Fruit fly (Drosophila melanogaster) whole organism, embryonic: ENCODE data around the gene CG12017.

ENCODE experiments used
- Asciz ChIP-seq: fragments of 200-800 bp; sonication (Bioruptor generic); optimal IDR thresholded peaks from 2 replicates; lab custom pipeline; 2017; ENCODE audit warnings: missing biosample characterization, mild to moderate bottlenecking, missing genetic modification characterization, missing genetic modification reagents
- C15 ChIP-seq: fragments of 200-800 bp; sonication (Bioruptor generic); IDR thresholded peaks from 3 replicates; pipeline ENCODE4 v1.3.6; 2022; ENCODE audit warnings: missing biosample characterization, missing genetic modification characterization
- CG1024 ChIP-seq: fragments of 200-800 bp; sonication (Bioruptor generic); IDR thresholded peaks from 2 replicates; pipeline ENCODE4 v1.3.6; 2022; ENCODE audit warnings: missing biosample characterization, missing genetic modification characterization
- CG12155 ChIP-seq: fragments of 200-800 bp; sonication (Bioruptor generic); optimal IDR thresholded peaks from 3 replicates; lab custom pipeline; 2016; ENCODE audit warnings: missing biosample characterization, missing genetic modification characterization
- CG12236 ChIP-seq: fragments of 200-800 bp; sonication (Bioruptor generic); optimal IDR thresholded peaks from 2 replicates; lab custom pipeline; 2016; ENCODE audit warnings: missing biosample characterization, missing genetic modification characterization
- CG13296 ChIP-seq: fragments of 200-800 bp; sonication (Bioruptor generic); optimal IDR thresholded peaks from 3 replicates; lab custom pipeline; 2018; ENCODE audit warnings: missing biosample characterization, mild to moderate bottlenecking, missing genetic modification characterization
- CG17359 ChIP-seq: fragments of 200-800 bp; sonication (Bioruptor generic); optimal IDR thresholded peaks from 3 replicates; lab custom pipeline; 2018; ENCODE audit warnings: missing biosample characterization, mild to moderate bottlenecking, missing genetic modification characterization, moderate library complexity
- CG2678 ChIP-seq: fragments of 200-800 bp; sonication (Bioruptor generic); optimal IDR thresholded peaks from 3 replicates; lab custom pipeline; 2019; ENCODE audit warnings: missing biosample characterization, mild to moderate bottlenecking, missing genetic modification characterization, moderate library complexity
- CG3281 ChIP-seq: fragments of 200-800 bp; sonication (Bioruptor generic); optimal IDR thresholded peaks from 3 replicates; lab custom pipeline; 2017; ENCODE audit warnings: missing biosample characterization, mild to moderate bottlenecking, missing genetic modification characterization
- CG34224 ChIP-seq: fragments of 200-800 bp; sonication (Bioruptor generic); IDR thresholded peaks from 3 replicates; pipeline ENCODE4 v1.3.6; 2022; ENCODE audit warnings: missing biosample characterization, missing genetic modification characterization; ENCODE audit not compliant: partially characterized antibody
- CG3995 ChIP-seq: fragments of 200-800 bp; sonication (Bioruptor generic); optimal IDR thresholded peaks from 3 replicates; lab custom pipeline; 2016; ENCODE audit warnings: missing biosample characterization, missing genetic modification characterization
- CG4328 ChIP-seq: fragments of 200-800 bp; sonication (Bioruptor generic); optimal IDR thresholded peaks from 3 replicates; lab custom pipeline; 2017; ENCODE audit warnings: missing biosample characterization, missing genetic modification reagents, missing genetic modification characterization
- CG4360 ChIP-seq: fragments of 200-800 bp; sonication (Bioruptor generic); IDR thresholded peaks from 2 replicates; pipeline ENCODE4 v1.3.6; 2022; ENCODE audit warnings: missing biosample characterization, missing genetic modification characterization
- CG4820 ChIP-seq: fragments of 200-800 bp; sonication (Bioruptor generic); optimal IDR thresholded peaks from 3 replicates; lab custom pipeline; 2016; ENCODE audit warnings: missing biosample characterization, missing genetic modification characterization
- CG5245 ChIP-seq: fragments of 200-800 bp; sonication (Bioruptor generic); optimal IDR thresholded peaks from 3 replicates; lab custom pipeline; 2016; ENCODE audit warnings: missing biosample characterization, missing genetic modification characterization
- CG6272 ChIP-seq: fragments of 200-800 bp; sonication (Bioruptor generic); IDR thresholded peaks from 2 replicates; pipeline ENCODE4 v1.3.6; 2022; ENCODE audit warnings: missing biosample characterization, missing genetic modification characterization
- CG6854 ChIP-seq: fragments of 200-800 bp; sonication (Bioruptor generic); optimal IDR thresholded peaks from 3 replicates; lab custom pipeline; 2017; ENCODE audit warnings: missing biosample characterization, mild to moderate bottlenecking, missing genetic modification characterization
- CG8089 ChIP-seq: fragments of 200-800 bp; sonication (Bioruptor generic); optimal IDR thresholded peaks from 3 replicates; lab custom pipeline; 2016; ENCODE audit warnings: missing biosample characterization, missing genetic modification characterization
- CG8281 ChIP-seq: fragments of 200-800 bp; sonication (Bioruptor generic); optimal IDR thresholded peaks from 2 replicates; lab custom pipeline; 2018; ENCODE audit warnings: missing biosample characterization, mild to moderate bottlenecking, missing genetic modification characterization, moderate library complexity
- CG9817 ChIP-seq: fragments of 200-800 bp; sonication (Bioruptor generic); optimal IDR thresholded peaks from 2 replicates; lab custom pipeline; 2018; ENCODE audit warnings: missing biosample characterization, mild to moderate bottlenecking, missing genetic modification characterization, moderate library complexity
- CG9876 ChIP-seq: fragments of 200-800 bp; sonication (Bioruptor generic); optimal IDR thresholded peaks from 2 replicates; lab custom pipeline; 2016; ENCODE audit warnings: missing biosample characterization, missing genetic modification characterization
- Dek ChIP-seq: fragments of 200-800 bp; sonication (Bioruptor generic); optimal IDR thresholded peaks from 3 replicates; lab custom pipeline; 2019; ENCODE audit warnings: missing biosample characterization, mild to moderate bottlenecking, missing genetic modification characterization, moderate library complexity
- Dfd ChIP-seq, 2 experiments: fragments of >200 bp; optimal IDR thresholded peaks; 2 replicates each; lab custom pipeline; 2017; ENCODE audit warnings: missing biosample characterization in 2 of 2, missing genetic modification characterization in 2 of 2
- Ets97D ChIP-seq: fragments of 200-800 bp; sonication (Bioruptor generic); optimal IDR thresholded peaks from 3 replicates; lab custom pipeline; 2016; ENCODE audit warnings: missing biosample characterization, missing genetic modification characterization
- Gsc ChIP-seq: fragments of 200-800 bp; sonication (Bioruptor generic); IDR thresholded peaks from 2 replicates; pipeline ENCODE4 v1.3.6; 2022; ENCODE audit warnings: missing biosample characterization, missing genetic modification characterization
- H15 ChIP-seq: fragments of 200-800 bp; sonication (Bioruptor generic); IDR thresholded peaks from 3 replicates; pipeline ENCODE4 v1.3.6; 2022; ENCODE audit warnings: missing biosample characterization, missing genetic modification characterization
- H2.0 ChIP-seq: fragments of 200-800 bp; sonication (Bioruptor generic); IDR thresholded peaks from 2 replicates; pipeline ENCODE4 v1.3.6; 2022; ENCODE audit warnings: missing biosample characterization, missing genetic modification characterization
- HLH4C ChIP-seq: fragments of 200-800 bp; sonication (Bioruptor generic); IDR thresholded peaks from 3 replicates; pipeline ENCODE4 v1.3.6; 2022; ENCODE audit warnings: missing biosample characterization, missing genetic modification characterization; ENCODE audit not compliant: partially characterized antibody
- Hr3 ChIP-seq: fragments of 200-800 bp; sonication (Bioruptor generic); optimal IDR thresholded peaks from 3 replicates; lab custom pipeline; 2016; ENCODE audit warnings: missing biosample characterization, missing genetic modification characterization
- Myb ChIP-seq: fragments of 200-800 bp; sonication (Bioruptor generic); optimal IDR thresholded peaks from 2 replicates; lab custom pipeline; 2016; ENCODE audit warnings: missing biosample characterization, missing genetic modification characterization
- NFAT ChIP-seq: fragments of 200-800 bp; sonication (Bioruptor generic); IDR thresholded peaks from 2 replicates; pipeline ENCODE4 v1.3.6; 2022; ENCODE audit warnings: missing biosample characterization, missing genetic modification characterization
- Neu2 ChIP-seq: fragments of 200-800 bp; sonication (Bioruptor generic); optimal IDR thresholded peaks from 3 replicates; lab custom pipeline; 2016; ENCODE audit warnings: missing biosample characterization, missing genetic modification characterization, borderline replicate concordance
- Opbp ChIP-seq: fragments of 200-800 bp; sonication (Bioruptor generic); IDR thresholded peaks from 3 replicates; pipeline ENCODE4 v1.3.6; 2022; ENCODE audit warnings: missing biosample characterization, missing genetic modification characterization; ENCODE audit not compliant: partially characterized antibody
- Sin3A ChIP-seq: fragments of >200 bp; optimal IDR thresholded peaks from 2 replicates; lab custom pipeline; 2018
- abd-A ChIP-seq: fragments of 200-800 bp; sonication (Bioruptor generic); optimal IDR thresholded peaks from 3 replicates; lab custom pipeline; 2019; ENCODE audit warnings: missing biosample characterization, mild to moderate bottlenecking, missing genetic modification characterization, moderate library complexity
- ap ChIP-seq: fragments of 200-800 bp; sonication (Bioruptor generic); IDR thresholded peaks from 2 replicates; pipeline ENCODE4 v1.3.6; 2022; ENCODE audit warnings: missing biosample characterization, missing genetic modification characterization
- bab2 ChIP-seq: fragments of 200-800 bp; sonication (Bioruptor generic); optimal IDR thresholded peaks from 2 replicates; lab custom pipeline; 2016; ENCODE audit warnings: missing biosample characterization, missing genetic modification characterization
- caup ChIP-seq: fragments of 200-800 bp; sonication (Bioruptor generic); optimal IDR thresholded peaks from 3 replicates; lab custom pipeline; 2017; ENCODE audit warnings: missing biosample characterization, mild to moderate bottlenecking, missing genetic modification characterization, moderate library complexity; ENCODE audit not compliant: severe bottlenecking
- chn ChIP-seq: fragments of 200-800 bp; sonication (Bioruptor generic); optimal IDR thresholded peaks from 2 replicates; lab custom pipeline; 2016; ENCODE audit warnings: missing biosample characterization, missing genetic modification characterization
- cwo ChIP-seq: fragments of 200-800 bp; sonication (Bioruptor generic); optimal IDR thresholded peaks from 3 replicates; lab custom pipeline; 2017; ENCODE audit warnings: missing biosample characterization, missing genetic modification characterization, mild to moderate bottlenecking, moderate library complexity, missing genetic modification reagents
- danr ChIP-seq: fragments of 200-800 bp; sonication (Bioruptor generic); IDR thresholded peaks from 2 replicates; pipeline ENCODE4 v1.3.6; 2022; ENCODE audit warnings: missing biosample characterization, missing genetic modification characterization
- fru ChIP-seq: fragments of >200 bp; optimal IDR thresholded peaks from 2 replicates; lab custom pipeline; 2017
- gro ChIP-seq: fragments of 200-800 bp; sonication (Bioruptor generic); optimal IDR thresholded peaks from 2 replicates; lab custom pipeline; 2016; ENCODE audit warnings: missing biosample characterization, missing genetic modification characterization
- gt ChIP-seq: fragments of 200-800 bp; sonication (Bioruptor generic); IDR thresholded peaks from 2 replicates; pipeline ENCODE4 v1.3.6; 2022; ENCODE audit warnings: missing biosample characterization, missing genetic modification characterization
- inv ChIP-seq: fragments of 200-800 bp; sonication (Bioruptor generic); IDR thresholded peaks from 2 replicates; pipeline ENCODE4 v1.3.6; 2022; ENCODE audit warnings: missing biosample characterization, missing genetic modification characterization; ENCODE audit not compliant: partially characterized antibody
- maf-S ChIP-seq: fragments of 200-800 bp; sonication (Bioruptor generic); optimal IDR thresholded peaks from 2 replicates; lab custom pipeline; 2016; ENCODE audit warnings: missing biosample characterization, missing genetic modification characterization
- org-1 ChIP-seq: fragments of 200-800 bp; sonication (Bioruptor generic); optimal IDR thresholded peaks from 2 replicates; lab custom pipeline; 2017; ENCODE audit warnings: missing biosample characterization, missing genetic modification characterization
- shn ChIP-seq: fragments of 200-800 bp; sonication (Bioruptor generic); optimal IDR thresholded peaks from 3 replicates; lab custom pipeline; 2016; ENCODE audit warnings: missing biosample characterization, missing genetic modification characterization
- stwl ChIP-seq: fragments of 200-800 bp; sonication (Bioruptor generic); optimal IDR thresholded peaks from 3 replicates; lab custom pipeline; 2018; ENCODE audit warnings: missing biosample characterization, mild to moderate bottlenecking, missing genetic modification characterization, moderate library complexity
- usp ChIP-seq: fragments of >200 bp; optimal IDR thresholded peaks from 2 replicates; lab custom pipeline; 2017; ENCODE audit warnings: missing biosample characterization, missing genetic modification characterization
- wek ChIP-seq: fragments of 200-800 bp; sonication (Bioruptor generic); optimal IDR thresholded peaks from 3 replicates; lab custom pipeline; 2018; ENCODE audit warnings: missing biosample characterization, mild to moderate bottlenecking, missing genetic modification characterization, moderate library complexity
- zen ChIP-seq: fragments of 200-800 bp; sonication (Bioruptor generic); optimal IDR thresholded peaks from 3 replicates; lab custom pipeline; 2018; ENCODE audit warnings: missing biosample characterization, mild to moderate bottlenecking, missing genetic modification characterization, moderate library complexity

The CG12017 gene

dm6 chr3L:3303087-3303526, 23.1 kb downstream of the CG12017 start, which contains the start of gene CG14968 (continued):
- peak; percentile 86 for TF ChIP-seq CG6854 (GFP tag; lab: Kevin White, UChicago)
- no peak for TF ChIP-seq Sin3A (lab: Kevin White, UChicago)
- TF ChIP-seq chn (GFP tag; lab: Kevin White, UChicago) = peak; percentile 83
- TF ChIP-seq zen = peak; percentile 87
- peak; percentile 29 for TF ChIP-seq Ets97D (GFP tag; lab: Kevin White, UChicago)
- peak; percentile 80 for TF ChIP-seq CG5245
- peak; percentile 82 for TF ChIP-seq gt
- TF ChIP-seq CG12155 (GFP tag; lab: Kevin White, UChicago) = peak; percentile 90
- TF ChIP-seq ap (GFP tag; lab: Robert Waterston, UW) = peak; percentile 95
- TF ChIP-seq C15 (GFP tag; lab: Robert Waterston, UW) = peak; percentile 90
- no peak for TF ChIP-seq CG34224 (GFP tag; lab: Robert Waterston, UW)
- TF ChIP-seq cwo (GFP tag; lab: Kevin White, UChicago) = peak; percentile 92
- peak; percentile 65 for TF ChIP-seq CG8089
- peak; percentile 88 for TF ChIP-seq Asciz
- no peak for TF ChIP-seq Neu2
- no peak for TF ChIP-seq usp (GFP tag; lab: Kevin White, UChicago)
- peak; percentile 87 for TF ChIP-seq bab2 (GFP tag; lab: Kevin White, UChicago)
- TF ChIP-seq NFAT (GFP tag; lab: Robert Waterston, UW) = peak; percentile 96
- no peak for TF ChIP-seq Myb (GFP tag; lab: Kevin White, UChicago)
- no peak for TF ChIP-seq fru (lab: Kevin White, UChicago)
- peak; percentile 86 for TF ChIP-seq CG9817
- peak; percentile 94 for TF ChIP-seq CG3281 (GFP tag; lab: Kevin White, UChicago)
- TF ChIP-seq H2.0 (GFP tag; lab: Robert Waterston, UW) = peak; percentile 96
- no peak for TF ChIP-seq CG9876 (GFP tag; lab: Kevin White, UChicago)
- TF ChIP-seq CG4820 (GFP tag; lab: Kevin White, UChicago) = peak; percentile 85
- TF ChIP-seq CG6272 (GFP tag; lab: Robert Waterston, UW) = peak; percentile 91
- peak; percentile 93 for TF ChIP-seq Dek (tag; lab: Kevin White, UChicago)
- TF ChIP-seq CG4328 (GFP tag; lab: Kevin White, UChicago) = peak; percentile 57
- TF ChIP-seq CG17359 (tag; lab: Kevin White, UChicago) = peak; percentile 98
- TF ChIP-seq Opbp = no peak
- no peak for TF ChIP-seq stwl (tag; lab: Kevin White, UChicago)
- peak; percentile 67 for TF ChIP-seq CG4360 (GFP tag; lab: Robert Waterston, UW)
- peak; percentile 93 for TF ChIP-seq CG13296 (GFP tag; lab: Kevin White, UChicago)
- peak; percentile 97 for TF ChIP-seq CG2678 (tag; lab: Kevin White, UChicago)
- TF ChIP-seq abd-A (tag; lab: Kevin White, UChicago) = no peak
- TF ChIP-seq danr (GFP tag; lab: Robert Waterston, UW) = peak; percentile 81
- no peak for TF ChIP-seq inv (GFP tag; lab: Robert Waterston, UW)
- no peak for TF ChIP-seq HLH4C (GFP tag; lab: Robert Waterston, UW)
- peak; percentile 52 for TF ChIP-seq CG3995 (GFP tag; lab: Kevin White, UChicago)
- TF ChIP-seq gro (GFP tag; lab: Kevin White, UChicago) = peak; percentile 75
- TF ChIP-seq Dfd (GFP tag; optimal IDR thresholded peaks at IDR 0.05; lab: Kevin White, UChicago) = no peak
- peak; percentile 23 for TF ChIP-seq CG12236 (GFP tag; lab: Kevin White, UChicago)
- TF ChIP-seq wek (GFP tag; lab: Kevin White, UChicago) = no peak
- TF ChIP-seq Hr3 (GFP tag; lab: Kevin White, UChicago) = peak; percentile 91
- peak; percentile 96 for TF ChIP-seq caup (GFP tag; lab: Kevin White, UChicago)
- TF ChIP-seq CG1024 = peak; percentile 90
- peak; percentile 75 for TF ChIP-seq CG8281
- TF ChIP-seq maf-S (GFP tag; lab: Kevin White, UChicago) = peak; percentile 51
- peak; percentile 48 for TF ChIP-seq shn (GFP tag; lab: Kevin White, UChicago)
- TF ChIP-seq H15 (GFP tag; lab: Robert Waterston, UW) = peak; percentile 93
- TF ChIP-seq Gsc (GFP tag; lab: Robert Waterston, UW) = peak; percentile 68
- TF ChIP-seq org-1 (GFP tag; lab: Kevin White, UChicago) = peak; percentile 71
